Worm (Caenorhabditis elegans) whole organism, L2 larva: ENCODE results near the gene cyp-35A5.

ENCODE experiments used
- lin-13 ChIP-seq: fragments of 150-350 bp; optimal IDR thresholded peaks from 2 replicates; lab custom pipeline; 2014; ENCODE audit warnings: missing biosample characterization, missing genetic modification reagents, missing genetic modification characterization
- unc-55 ChIP-seq: fragments of 150-350 bp; sonication (generic microtip); optimal IDR thresholded peaks from 3 replicates; lab custom pipeline; 2014; ENCODE audit warnings: missing biosample characterization, missing genetic modification reagents, missing genetic modification characterization

- TF ChIP-seq lin-13 (no peak), unc-55 (GFP tag; lab: Kevin White, UChicago) (no peak)
Observed at ce11 chrV:3981680-3982079, 45.6 kb downstream of the cyp-35A5 start, which contains the start of gene nlp-30.
